Fruit fly (Drosophila melanogaster): ENCODE measurements around the gene Trs33.
A peak's percentile ranks its signal among the peaks of the same experiment; 100 is the strongest.

The Trs33 gene

dm6 chr3R:15342432-15342925 is 8.3 kb downstream of the Trs33 start (continued):
- no peak for TF ChIP-seq caup (GFP tag; optimal IDR thresholded peaks at IDR 0.05; ENCODE audit: severe bottlenecking)
- TF ChIP-seq CG1024 (GFP tag; IDR thresholded peaks at IDR 0.05) = no peak
- no peak for TF ChIP-seq CG9876 (GFP tag; optimal IDR thresholded peaks at IDR 0.05)
- no peak for TF ChIP-seq dmrt11E (tag; optimal IDR thresholded peaks at IDR 0.05)
- TF ChIP-seq grau (tag; optimal IDR thresholded peaks at IDR 0.05) = peak; percentile 93
- TF ChIP-seq CG13296 (GFP tag; optimal IDR thresholded peaks at IDR 0.05) = no peak
- no peak for TF ChIP-seq Hr78 (GFP tag; optimal IDR thresholded peaks at IDR 0.05)
- TF ChIP-seq Spps (tag; optimal IDR thresholded peaks at IDR 0.05) = no peak
- TF ChIP-seq Hr51 (GFP tag; optimal IDR thresholded peaks at IDR 0.05) = no peak
- no peak for TF ChIP-seq BtbVII (GFP tag; optimal IDR thresholded peaks at IDR 0.05)
- no peak for TF ChIP-seq Antp (GFP tag; optimal IDR thresholded peaks at IDR 0.05)
- TF ChIP-seq CG4730 (GFP tag; IDR thresholded peaks at IDR 0.05) = 0 out of 2 replicates have a peak, but pooled peaks have one; percentile 5
- no peak for TF ChIP-seq disco-r (GFP tag; optimal IDR thresholded peaks at IDR 0.05)
- no peak for TF ChIP-seq CTCF (GFP tag; optimal IDR thresholded peaks at IDR 0.05)
- TF ChIP-seq HLH3B (GFP tag; IDR thresholded peaks at IDR 0.05) = 0 out of 2 replicates have a peak, but pooled peaks have one; percentile 22
- peak; percentile 15; the same call in 1 of the 2 replicates for TF ChIP-seq CG14441 (GFP tag; IDR thresholded peaks at IDR 0.05)
- peak; percentile 70; the same call in 1 of the 3 replicates for TF ChIP-seq CG34422 (GFP tag; IDR thresholded peaks at IDR 0.05)
- TF ChIP-seq scrt (GFP tag; optimal IDR thresholded peaks at IDR 0.05) = no peak
- no peak for TF ChIP-seq CG17912 (GFP tag; optimal IDR thresholded peaks at IDR 0.05)
- no peak for TF ChIP-seq Nf-YA (GFP tag; IDR thresholded peaks at IDR 0.05)
- no peak for TF ChIP-seq CG18764 (GFP tag; optimal IDR thresholded peaks at IDR 0.05)
- peak; percentile 16; the same call in 1 of the 2 replicates for TF ChIP-seq Scr (GFP tag; IDR thresholded peaks at IDR 0.05; ENCODE audit: partially characterized antibody)
- TF ChIP-seq CG5180 (GFP tag; optimal IDR thresholded peaks at IDR 0.05) = no peak
- no peak for TF ChIP-seq corto (GFP tag; optimal IDR thresholded peaks at IDR 0.05)
- no peak for TF ChIP-seq CG1792 (GFP tag; optimal IDR thresholded peaks at IDR 0.05)
- TF ChIP-seq CG9215 (GFP tag; IDR thresholded peaks at IDR 0.05) = no peak
- peak; percentile 16; the same call in 1 of the 2 replicates for TF ChIP-seq CG31224 (GFP tag; IDR thresholded peaks at IDR 0.05)
- TF ChIP-seq CG16813 (GFP tag; IDR thresholded peaks at IDR 0.05; ENCODE audit: partially characterized antibody) = 0 out of 3 replicates have a peak, but pooled peaks have one; percentile 21
- no peak for TF ChIP-seq fd102C (GFP tag; optimal IDR thresholded peaks at IDR 0.05)
- TF ChIP-seq H2.0 (GFP tag; IDR thresholded peaks at IDR 0.05) = peak; percentile 7; the same call in 1 of the 2 replicates
- TF ChIP-seq CG10209 (GFP tag; optimal IDR thresholded peaks at IDR 0.05) = no peak
- TF ChIP-seq CG4820 (GFP tag; optimal IDR thresholded peaks at IDR 0.05) = no peak
- no peak for TF ChIP-seq Dbx (GFP tag; IDR thresholded peaks at IDR 0.05)
- TF ChIP-seq sisA (GFP tag; IDR thresholded peaks at IDR 0.05) = no peak
- TF ChIP-seq sqz (GFP tag; optimal IDR thresholded peaks at IDR 0.05) = no peak
- TF ChIP-seq Bgb (GFP tag; IDR thresholded peaks at IDR 0.05; ENCODE audit: partially characterized antibody) = no peak
- no peak for TF ChIP-seq gro (GFP tag; optimal IDR thresholded peaks at IDR 0.05)
- TF ChIP-seq Lpt (GFP tag; optimal IDR thresholded peaks at IDR 0.05) = no peak
- TF ChIP-seq CG4282 (GFP tag; optimal IDR thresholded peaks at IDR 0.05) = no peak
- TF ChIP-seq lab (GFP tag; optimal IDR thresholded peaks at IDR 0.05) = no peak
- peak; percentile 22; the same call in 1 of the 2 replicates for TF ChIP-seq ara (GFP tag; IDR thresholded peaks at IDR 0.05)
- no peak; the same call in 1 of the 2 replicates for TF ChIP-seq MBD-R2 (GFP tag; IDR thresholded peaks at IDR 0.05)
- peak; percentile 12; the same call in 1 of the 3 replicates for TF ChIP-seq row (GFP tag; IDR thresholded peaks at IDR 0.05)
- peak; percentile 56; the same call in 2 of the 3 replicates for TF ChIP-seq CG11456 (GFP tag; IDR thresholded peaks at IDR 0.05)
- no peak for TF ChIP-seq danr (GFP tag; IDR thresholded peaks at IDR 0.05)
- TF ChIP-seq CG17328 (GFP tag; IDR thresholded peaks at IDR 0.05) = no peak; the same call in 1 of the 2 replicates
- TF ChIP-seq Opbp (GFP tag; IDR thresholded peaks at IDR 0.05; ENCODE audit: partially characterized antibody) = no peak
- TF ChIP-seq Oli (tag; optimal IDR thresholded peaks at IDR 0.05) = no peak
- no peak for TF ChIP-seq tna (GFP tag; IDR thresholded peaks at IDR 0.05; ENCODE audit: partially characterized antibody)
- TF ChIP-seq tap (tag; optimal IDR thresholded peaks at IDR 0.05) = no peak

Measured in whole organism, embryonic.